Worm (Caenorhabditis elegans) whole organism, mixed stage, embryonic: ENCODE results near the gene Y48C3A.5.

Experiments used
- M03D4.4 ChIP-seq: sonication (generic microtip); optimal IDR thresholded peaks from 2 replicates; lab custom pipeline; 2017; ENCODE audit warnings: mild to moderate bottlenecking, missing genetic modification characterization, missing compliant biosample characterization
- elt-1 ChIP-seq: sonication (generic microtip); optimal IDR thresholded peaks from 2 replicates; lab custom pipeline; 2017; ENCODE audit warnings: missing genetic modification characterization, mild to moderate bottlenecking, missing compliant biosample characterization, antibody characterized with exemption, moderate library complexity, borderline replicate concordance; ENCODE audit not compliant: insufficient read depth
- elt-3 ChIP-seq: fragments of 150-350 bp; optimal IDR thresholded peaks from 2 replicates; lab custom pipeline; 2014; ENCODE audit warnings: missing biosample characterization, missing genetic modification characterization
- lin-13 ChIP-seq: fragments of 150-350 bp; optimal IDR thresholded peaks from 2 replicates; lab custom pipeline; 2014; ENCODE audit warnings: missing biosample characterization, missing genetic modification characterization
- lsy-2 ChIP-seq: fragments of 150-350 bp; optimal IDR thresholded peaks from 2 replicates; lab custom pipeline; 2014; ENCODE audit warnings: missing biosample characterization, missing genetic modification characterization
- mab-5 ChIP-seq: fragments of 150-350 bp; optimal IDR thresholded peaks from 2 replicates; lab custom pipeline; 2014; ENCODE audit warnings: missing biosample characterization, missing genetic modification characterization
- mls-2 ChIP-seq: sonication (generic microtip); optimal IDR thresholded peaks from 2 replicates; lab custom pipeline; 2016; ENCODE audit warnings: mild to moderate bottlenecking, missing genetic modification characterization, moderate library complexity, missing compliant biosample characterization
- nhr-12 ChIP-seq: fragments of 150-350 bp; optimal IDR thresholded peaks from 2 replicates; lab custom pipeline; 2014; ENCODE audit warnings: missing biosample characterization, missing genetic modification characterization
- pha-4 ChIP-seq: fragments of 150-350 bp; optimal IDR thresholded peaks from 2 replicates; lab custom pipeline; 2018; ENCODE audit warnings: missing biosample characterization, missing genetic modification reagents, missing genetic modification characterization
- snpc-4 ChIP-seq: fragments of 150-350 bp; optimal IDR thresholded peaks from 2 replicates; lab custom pipeline; 2014; ENCODE audit warnings: missing biosample characterization, missing genetic modification characterization
- unc-62 ChIP-seq: fragments of 150-350 bp; optimal IDR thresholded peaks from 2 replicates; lab custom pipeline; 2014; ENCODE audit warnings: missing biosample characterization, missing genetic modification reagents, missing genetic modification characterization
- ztf-11 ChIP-seq: fragments of 150-350 bp; optimal IDR thresholded peaks from 2 replicates; lab custom pipeline; 2014; ENCODE audit warnings: missing biosample characterization, missing genetic modification characterization

ce11 chrII:13248886-13249285 is 22.0 kb upstream of the Y48C3A.5 start, which contains the start of gene F15D4.6:
- TF ChIP-seq lsy-2 (tag; lab: Kevin White, UChicago) = no peak
- TF ChIP-seq M03D4.4 = no peak
- TF ChIP-seq elt-3 = no peak
- no peak for TF ChIP-seq lin-13
- no peak for TF ChIP-seq mls-2 (tag; lab: Kevin White, UChicago)
- TF ChIP-seq unc-62 (GFP tag; lab: Kevin White, UChicago) = no peak
- TF ChIP-seq nhr-12 = no peak
- TF ChIP-seq elt-1 (tag; lab: Kevin White, UChicago) = no peak
- no peak for TF ChIP-seq snpc-4 (tag; lab: Kevin White, UChicago)
- TF ChIP-seq ztf-11 (tag; lab: Kevin White, UChicago) = no peak
- TF ChIP-seq pha-4 (tag; lab: Kevin White, UChicago) = no peak
- TF ChIP-seq mab-5 (tag; lab: Kevin White, UChicago) = no peak
